Fruit fly (Drosophila melanogaster) whole organism, embryonic: ENCODE measurements around the gene Pdi.

ENCODE experiments used
- Adf1 ChIP-seq: fragments of 200-800 bp; sonication (Bioruptor generic); IDR thresholded peaks from 2 replicates; pipeline ENCODE4 v1.3.6; 2022; ENCODE audit warnings: missing biosample characterization, missing genetic modification characterization
- Aef1 ChIP-seq: fragments of 200-800 bp; sonication (Bioruptor generic); IDR thresholded peaks from 3 replicates; pipeline ENCODE4 v1.3.6; 2022; ENCODE audit warnings: missing biosample characterization, missing genetic modification characterization
- B-H2 ChIP-seq: fragments of 200-800 bp; sonication (Bioruptor generic); optimal IDR thresholded peaks from 2 replicates; lab custom pipeline; 2018; ENCODE audit warnings: missing biosample characterization, mild to moderate bottlenecking, missing genetic modification characterization
- C15 ChIP-seq: fragments of 200-800 bp; sonication (Bioruptor generic); IDR thresholded peaks from 3 replicates; pipeline ENCODE4 v1.3.6; 2022; ENCODE audit warnings: missing biosample characterization, missing genetic modification characterization
- CG10267 ChIP-seq: fragments of 200-800 bp; sonication (Bioruptor generic); optimal IDR thresholded peaks from 2 replicates; lab custom pipeline; 2018; ENCODE audit warnings: missing biosample characterization, mild to moderate bottlenecking, missing genetic modification characterization, moderate library complexity
- CG11247 ChIP-seq: fragments of 200-800 bp; sonication (Bioruptor generic); IDR thresholded peaks from 2 replicates; pipeline ENCODE4 v1.3.6; 2022; ENCODE audit warnings: missing biosample characterization, missing genetic modification characterization
- CG11560 ChIP-seq: fragments of 200-800 bp; sonication (Bioruptor generic); IDR thresholded peaks from 3 replicates; pipeline ENCODE4 v1.3.6; 2022; ENCODE audit warnings: missing biosample characterization, missing genetic modification characterization
- CG11696 ChIP-seq: fragments of 200-800 bp; sonication (Bioruptor generic); IDR thresholded peaks from 2 replicates; pipeline ENCODE4 v1.3.6; 2022; ENCODE audit warnings: missing biosample characterization, missing genetic modification characterization
- CG13296 ChIP-seq: fragments of 200-800 bp; sonication (Bioruptor generic); optimal IDR thresholded peaks from 3 replicates; lab custom pipeline; 2018; ENCODE audit warnings: missing biosample characterization, mild to moderate bottlenecking, missing genetic modification characterization
- CG13624 ChIP-seq: fragments of 200-800 bp; sonication (Bioruptor generic); optimal IDR thresholded peaks from 2 replicates; lab custom pipeline; 2016; ENCODE audit warnings: missing biosample characterization, missing genetic modification characterization
- CG15269 ChIP-seq: fragments of 200-800 bp; sonication (Bioruptor generic); optimal IDR thresholded peaks from 2 replicates; lab custom pipeline; 2018; ENCODE audit warnings: missing biosample characterization, mild to moderate bottlenecking, missing genetic modification characterization, moderate library complexity
- CG1647 ChIP-seq: fragments of 200-800 bp; sonication (Bioruptor generic); optimal IDR thresholded peaks from 3 replicates; lab custom pipeline; 2016; ENCODE audit warnings: missing biosample characterization, missing genetic modification characterization
- CG16815 ChIP-seq: fragments of 200-800 bp; sonication (Bioruptor generic); optimal IDR thresholded peaks from 3 replicates; lab custom pipeline; 2017; ENCODE audit warnings: missing biosample characterization, mild to moderate bottlenecking, missing genetic modification characterization
- CG2678 ChIP-seq: fragments of 200-800 bp; sonication (Bioruptor generic); optimal IDR thresholded peaks from 3 replicates; lab custom pipeline; 2019; ENCODE audit warnings: missing biosample characterization, mild to moderate bottlenecking, missing genetic modification characterization, moderate library complexity
- CG31388 ChIP-seq: fragments of 200-800 bp; sonication (Bioruptor generic); optimal IDR thresholded peaks from 2 replicates; lab custom pipeline; 2016; ENCODE audit warnings: missing biosample characterization, missing genetic modification characterization
- CG3163 ChIP-seq: fragments of 200-800 bp; sonication (Bioruptor generic); optimal IDR thresholded peaks from 3 replicates; lab custom pipeline; 2016; ENCODE audit warnings: missing biosample characterization, missing genetic modification characterization
- CG34376 ChIP-seq: fragments of 200-800 bp; sonication (Bioruptor generic); optimal IDR thresholded peaks from 2 replicates; lab custom pipeline; 2018; ENCODE audit warnings: missing biosample characterization, mild to moderate bottlenecking, missing genetic modification characterization
- CG3847 ChIP-seq: fragments of 200-800 bp; sonication (Bioruptor generic); IDR thresholded peaks from 2 replicates; pipeline ENCODE4 v1.3.6; 2022; ENCODE audit warnings: missing biosample characterization, missing genetic modification characterization
- CG4282 ChIP-seq: fragments of 200-800 bp; sonication (Bioruptor generic); optimal IDR thresholded peaks from 2 replicates; lab custom pipeline; 2016; ENCODE audit warnings: missing biosample characterization, missing genetic modification characterization
- CG4404 ChIP-seq: fragments of 200-800 bp; sonication (Bioruptor generic); IDR thresholded peaks from 2 replicates; pipeline ENCODE4 v1.3.6; 2022; ENCODE audit warnings: missing biosample characterization, missing genetic modification characterization
- CG7556 ChIP-seq: fragments of 200-800 bp; sonication (Bioruptor generic); optimal IDR thresholded peaks from 2 replicates; lab custom pipeline; 2017; ENCODE audit warnings: missing biosample characterization, mild to moderate bottlenecking, missing genetic modification characterization
- CG7786 ChIP-seq: fragments of 200-800 bp; sonication (Bioruptor generic); optimal IDR thresholded peaks from 2 replicates; lab custom pipeline; 2016; ENCODE audit warnings: missing biosample characterization, missing genetic modification characterization
- CG7963 ChIP-seq: fragments of 200-800 bp; sonication (Bioruptor generic); IDR thresholded peaks from 3 replicates; pipeline ENCODE4 v1.3.6; 2022; ENCODE audit warnings: missing biosample characterization, missing genetic modification characterization; ENCODE audit not compliant: partially characterized antibody
- CG8478 ChIP-seq: fragments of >200 bp; optimal IDR thresholded peaks from 2 replicates; lab custom pipeline; 2018
- CG9817 ChIP-seq: fragments of 200-800 bp; sonication (Bioruptor generic); optimal IDR thresholded peaks from 2 replicates; lab custom pipeline; 2018; ENCODE audit warnings: missing biosample characterization, mild to moderate bottlenecking, missing genetic modification characterization, moderate library complexity
- Doc2 ChIP-seq: fragments of 200-800 bp; sonication (Bioruptor generic); IDR thresholded peaks from 2 replicates; pipeline ENCODE4 v1.3.6; 2022; ENCODE audit warnings: missing biosample characterization, missing genetic modification characterization
- Dref ChIP-seq: fragments of 200-800 bp; sonication (Bioruptor generic); IDR thresholded peaks from 2 replicates; pipeline ENCODE4 v1.3.6; 2022; ENCODE audit warnings: missing biosample characterization, missing genetic modification characterization
- GATAe ChIP-seq: fragments of 200-800 bp; sonication (Bioruptor generic); conservative IDR thresholded peaks from 2 replicates; pipeline ENCODE4 v1.3.6; 2022; ENCODE audit warnings: missing biosample characterization, missing genetic modification characterization
- Hey ChIP-seq: fragments of 200-800 bp; sonication (Bioruptor generic); optimal IDR thresholded peaks from 3 replicates; lab custom pipeline; 2018; ENCODE audit warnings: missing biosample characterization, mild to moderate bottlenecking, missing genetic modification characterization
- Hmx ChIP-seq: fragments of 200-800 bp; sonication (Bioruptor generic); optimal IDR thresholded peaks from 2 replicates; lab custom pipeline; 2016; ENCODE audit warnings: missing biosample characterization, missing genetic modification characterization
- MBD-R2 ChIP-seq: fragments of 200-800 bp; sonication (Bioruptor generic); IDR thresholded peaks from 2 replicates; pipeline ENCODE4 v1.3.6; 2022; ENCODE audit warnings: missing biosample characterization, missing genetic modification characterization
- NC2α ChIP-seq: fragments of 200-800 bp; sonication (Bioruptor generic); optimal IDR thresholded peaks from 2 replicates; lab custom pipeline; 2016; ENCODE audit warnings: missing biosample characterization, missing genetic modification characterization
- YL-1 ChIP-seq: fragments of 200-800 bp; sonication (Bioruptor generic); optimal IDR thresholded peaks from 3 replicates; lab custom pipeline; 2017; ENCODE audit warnings: missing biosample characterization, mild to moderate bottlenecking, missing genetic modification characterization
- abd-A ChIP-seq: fragments of 200-800 bp; sonication (Bioruptor generic); optimal IDR thresholded peaks from 3 replicates; lab custom pipeline; 2019; ENCODE audit warnings: missing biosample characterization, mild to moderate bottlenecking, missing genetic modification characterization, moderate library complexity
- ara ChIP-seq: fragments of 200-800 bp; sonication (Bioruptor generic); IDR thresholded peaks from 2 replicates; pipeline ENCODE4 v1.3.6; 2022; ENCODE audit warnings: missing biosample characterization, missing genetic modification characterization
- ase ChIP-seq: fragments of 200-800 bp; sonication (Bioruptor generic); IDR thresholded peaks from 3 replicates; pipeline ENCODE4 v1.3.6; 2022; ENCODE audit warnings: missing biosample characterization, missing genetic modification characterization
- bbx ChIP-seq: fragments of 200-800 bp; sonication (Bioruptor generic); IDR thresholded peaks from 2 replicates; pipeline ENCODE4 v1.3.6; 2022; ENCODE audit warnings: missing biosample characterization, missing genetic modification characterization; ENCODE audit not compliant: partially characterized antibody
- bsh ChIP-seq, 2 experiments: fragments of 200-800 bp; sonication (Bioruptor generic); optimal IDR thresholded peaks; 2 replicates each; lab custom pipeline; 2017 to 2018; ENCODE audit warnings: mild to moderate bottlenecking in 2 of 2, missing biosample characterization in 2 of 2, missing genetic modification characterization in 2 of 2, moderate library complexity in 1 of 2
- crc ChIP-seq: fragments of 200-800 bp; sonication (Bioruptor generic); optimal IDR thresholded peaks from 2 replicates; lab custom pipeline; 2016; ENCODE audit warnings: missing biosample characterization, missing genetic modification characterization
- crp ChIP-seq, 2 experiments: fragments of 200-800 bp; sonication (Bioruptor generic); optimal IDR thresholded peaks; 2 replicates in 1 of 2; 3 replicates in 1 of 2; lab custom pipeline; 2017; ENCODE audit warnings: missing biosample characterization in 2 of 2, missing genetic modification characterization in 2 of 2, mild to moderate bottlenecking in 1 of 2, moderate library complexity in 1 of 2
- eve ChIP-seq, 2 experiments: fragments of >200 bp; optimal IDR thresholded peaks; 2 replicates each; lab custom pipeline; 2017; ENCODE audit warnings: missing biosample characterization in 2 of 2, missing genetic modification characterization in 2 of 2
- gcm2 ChIP-seq: fragments of 200-800 bp; sonication (Bioruptor generic); optimal IDR thresholded peaks from 2 replicates; lab custom pipeline; 2016; ENCODE audit warnings: missing biosample characterization, missing genetic modification characterization
- h ChIP-seq: fragments of >200 bp; optimal IDR thresholded peaks from 2 replicates; lab custom pipeline; 2017
- kah ChIP-seq: fragments of 200-800 bp; sonication (Bioruptor generic); optimal IDR thresholded peaks from 2 replicates; lab custom pipeline; 2018; ENCODE audit warnings: missing biosample characterization, mild to moderate bottlenecking, missing genetic modification characterization
- maf-S ChIP-seq: fragments of 200-800 bp; sonication (Bioruptor generic); optimal IDR thresholded peaks from 2 replicates; lab custom pipeline; 2016; ENCODE audit warnings: missing biosample characterization, missing genetic modification characterization
- nau ChIP-seq: fragments of 200-800 bp; sonication (Bioruptor generic); optimal IDR thresholded peaks from 3 replicates; lab custom pipeline; 2017; ENCODE audit warnings: missing biosample characterization, mild to moderate bottlenecking, missing genetic modification characterization, missing genetic modification reagents
- pan ChIP-seq, 4 experiments: fragments of >200 bp in 3 of 4; fragments of 200-800 bp in 1 of 4; sonication (Bioruptor generic) in 1 of 4; optimal IDR thresholded peaks in 3 of 4; IDR thresholded peaks in 1 of 4; 2 replicates each; pipeline versions ENCODE4 v1.3.6 to Lab custom; 2017 to 2022; ENCODE audit warnings: missing biosample characterization in 2 of 4, missing genetic modification characterization in 2 of 4, mixed read lengths in 1 of 4
- sens ChIP-seq: fragments of 200-800 bp; sonication (Bioruptor generic); peaks from one replicate; lab custom pipeline; 2016; ENCODE audit warnings: missing biosample characterization, missing genetic modification characterization
- shn ChIP-seq: fragments of 200-800 bp; sonication (Bioruptor generic); optimal IDR thresholded peaks from 3 replicates; lab custom pipeline; 2016; ENCODE audit warnings: missing biosample characterization, missing genetic modification characterization
- tup ChIP-seq: fragments of 200-800 bp; sonication (Bioruptor generic); optimal IDR thresholded peaks from 2 replicates; lab custom pipeline; 2016; ENCODE audit warnings: missing biosample characterization, mild to moderate bottlenecking, missing genetic modification characterization, moderate library complexity
- zfh1 ChIP-seq: fragments of 200-800 bp; sonication (Bioruptor generic); IDR thresholded peaks from 3 replicates; pipeline ENCODE4 v1.3.6; 2022; ENCODE audit warnings: missing biosample characterization, missing genetic modification characterization

Pdi gene

dm6 chr3L:15101639-15102413, 40.8 kb downstream of the Pdi start (continued):
- TF ChIP-seq nau (peak; percentile 82), CG2678 (tag; lab: Kevin White, UChicago) (peak; percentile 24), CG11247 (0 out of 2 replicates have a peak, but pooled peaks have one; percentile 14), Doc2 (GFP tag; lab: Robert Waterston, UW) (no peak), CG11696 (no peak), CG3163 (GFP tag; lab: Kevin White, UChicago) (peak; percentile 28), CG11560 (tag; lab: Robert Waterston, UW) (no peak), CG15269 (no peak), maf-S (no peak), B-H2 (GFP tag; lab: Kevin White, UChicago) (no peak), Hmx (GFP tag; lab: Kevin White, UChicago) (no peak), CG4404 (GFP tag; lab: Robert Waterston, UW) (no peak), CG7963 (GFP tag; lab: Robert Waterston, UW) (no peak), CG16815 (GFP tag; lab: Kevin White, UChicago) (no peak), Adf1 (GFP tag; lab: Robert Waterston, UW) (no peak; the same call in 1 of the 2 replicates), CG7786 (GFP tag; lab: Kevin White, UChicago) (no peak), bbx (GFP tag; lab: Robert Waterston, UW) (peak; percentile 45; the same call in 1 of the 2 replicates), Hey (no peak), Aef1 (GFP tag; lab: Robert Waterston, UW) (no peak), CG34376 (GFP tag; lab: Kevin White, UChicago) (no peak), NC2α (GFP tag; lab: Kevin White, UChicago) (no peak), CG3847 (no peak), shn (no peak), tup (GFP tag; lab: Kevin White, UChicago) (no peak), CG10267 (tag; lab: Kevin White, UChicago) (no peak), C15 (GFP tag; lab: Robert Waterston, UW) (no peak), sens (GFP tag; lab: Kevin White, UChicago) (peak; percentile 45), crc (GFP tag; lab: Kevin White, UChicago) (no peak), eve (GFP tag; optimal IDR thresholded peaks at IDR 0.05; lab: Kevin White, UChicago) (no peak), gcm2 (GFP tag; lab: Kevin White, UChicago) (no peak), CG1647 (no peak), ase (GFP tag; lab: Robert Waterston, UW) (no peak), h (lab: Kevin White, UChicago) (no peak), Dref (GFP tag; lab: Robert Waterston, UW) (no peak), crp (GFP tag; optimal IDR thresholded peaks at IDR 0.05; lab: Kevin White, UChicago) (no peak), CG9817 (no peak), zfh1 (no peak), bsh (GFP tag; optimal IDR thresholded peaks at IDR 0.05; lab: Kevin White, UChicago) (peak in 1 of 2 experiments; percentile 15), CG8478 (no peak), CG31388 (GFP tag; lab: Kevin White, UChicago) (no peak), CG7556 (no peak), MBD-R2 (GFP tag; lab: Robert Waterston, UW) (no peak), abd-A (tag; lab: Kevin White, UChicago) (peak; percentile 59), kah (GFP tag; lab: Kevin White, UChicago) (no peak), CG13624 (GFP tag; lab: Kevin White, UChicago) (no peak), CG13296 (GFP tag; lab: Kevin White, UChicago) (no peak), GATAe (GFP tag; lab: Robert Waterston, UW) (no peak), pan (optimal IDR thresholded peaks at IDR 0.05; lab: Kevin White, UChicago) (no peak), pan (GFP tag; optimal IDR thresholded peaks at IDR 0.05 in 1 of 2, IDR thresholded peaks at IDR 0.05 in 1 of 2) (no peak), CG4282 (no peak), YL-1 (no peak), ara (GFP tag; lab: Robert Waterston, UW) (no peak)
